Fruit fly (Drosophila melanogaster): Measurements from ENCODE around the gene her.

The her gene

dm6 chr2L:16676651-16677359, at the start of gene her, which contains the start of gene Trpgamma:
Gene her, plus strand, starts transcription at chr2L:16677185.
Gene Trpgamma, minus strand, starts transcription at chr2L:16676701.
- TF ChIP-seq CG8478 (optimal IDR thresholded peaks at IDR 0.05) (no peak), CTCF (optimal IDR thresholded peaks at IDR 0.05) (peak in 1 of 2 experiments; percentile 10)

- TF ChIP-seq CG8478 (optimal IDR thresholded peaks at IDR 0.05) (no peak), CTCF (optimal IDR thresholded peaks at IDR 0.05) (no peak)
Observed at dm6 chr2L:16627948-16628347, 49.0 kb upstream of the her start.

- TF ChIP-seq CTCF (optimal IDR thresholded peaks at IDR 0.05) (no peak), CG8478 (optimal IDR thresholded peaks at IDR 0.05) (no peak)
Observed at dm6 chr2L:16629176-16629575, 47.8 kb upstream of the her start.

dm6 chr2L:16637335-16637734, 39.6 kb upstream of the her start:
- TF ChIP-seq CG8478 (optimal IDR thresholded peaks at IDR 0.05), result no peak
- TF ChIP-seq CTCF (optimal IDR thresholded peaks at IDR 0.05), result no peak

dm6 chr2L:16638349-16638748, 38.6 kb upstream of the her start:
- TF ChIP-seq CG8478 (optimal IDR thresholded peaks at IDR 0.05), result no peak
- no peak for TF ChIP-seq CTCF (optimal IDR thresholded peaks at IDR 0.05)

dm6 chr2L:16640846-16641245, 36.1 kb upstream of the her start:
- TF ChIP-seq CTCF (optimal IDR thresholded peaks at IDR 0.05) (no peak), CG8478 (optimal IDR thresholded peaks at IDR 0.05) (no peak)

- TF ChIP-seq CTCF (optimal IDR thresholded peaks at IDR 0.05) (no peak), CG8478 (optimal IDR thresholded peaks at IDR 0.05) (no peak)
Observed at dm6 chr2L:16643445-16643844, 33.5 kb upstream of the her start.

- TF ChIP-seq CTCF (optimal IDR thresholded peaks at IDR 0.05) (no peak), CG8478 (optimal IDR thresholded peaks at IDR 0.05) (no peak)
Observed at dm6 chr2L:16643961-16644360, 33.0 kb upstream of the her start.

- TF ChIP-seq CG8478 (optimal IDR thresholded peaks at IDR 0.05) (no peak), CTCF (optimal IDR thresholded peaks at IDR 0.05) (no peak)
Observed at dm6 chr2L:16645479-16646302, 31.3 kb upstream of the her start.

dm6 chr2L:16647773-16648172, 29.2 kb upstream of the her start:
- peak; percentile 51 to 57 for TF ChIP-seq CTCF (optimal IDR thresholded peaks at IDR 0.05)
- TF ChIP-seq CG8478 (optimal IDR thresholded peaks at IDR 0.05), result no peak

dm6 chr2L:16648925-16649324, 28.1 kb upstream of the her start:
- TF ChIP-seq CG8478 (optimal IDR thresholded peaks at IDR 0.05) (no peak), CTCF (optimal IDR thresholded peaks at IDR 0.05) (no peak)

dm6 chr2L:16653541-16653940, 23.4 kb upstream of the her start:
- TF ChIP-seq CTCF (optimal IDR thresholded peaks at IDR 0.05), result no peak
- TF ChIP-seq CG8478 (optimal IDR thresholded peaks at IDR 0.05), result no peak

- no peak for TF ChIP-seq CG8478 (optimal IDR thresholded peaks at IDR 0.05)
- no peak for TF ChIP-seq CTCF (optimal IDR thresholded peaks at IDR 0.05)
Observed at dm6 chr2L:16656692-16657109, 20.3 kb upstream of the her start.

- TF ChIP-seq CTCF (optimal IDR thresholded peaks at IDR 0.05) (no peak), CG8478 (optimal IDR thresholded peaks at IDR 0.05) (no peak)
Observed at dm6 chr2L:16657467-16657866, 19.5 kb upstream of the her start.

- TF ChIP-seq CTCF (optimal IDR thresholded peaks at IDR 0.05), result no peak
Observed at dm6 chr2L:16672290-16672689, 4.7 kb upstream of the her start.

dm6 chr2L:16679073-16679472, 2.1 kb downstream of the her start:
- TF ChIP-seq CG8478 (optimal IDR thresholded peaks at IDR 0.05) (no peak), CTCF (optimal IDR thresholded peaks at IDR 0.05) (no peak)

Data from S2 (cell line).